Fruit fly (Drosophila melanogaster): Measurements from ENCODE around the gene CG14949.

CG14949 gene

dm6 chr3L:2645068-2645467, 1.8 kb upstream of the CG14949 start, which contains the start of gene CG1143:
Gene CG1143, plus strand, starts transcription at chr3L:2645368.
- no peak for TF ChIP-seq CG7045 (GFP tag; optimal IDR thresholded peaks at IDR 0.05)
- no peak for TF ChIP-seq toe (GFP tag; optimal IDR thresholded peaks at IDR 0.05)
- no peak for TF ChIP-seq CG1620 (GFP tag; optimal IDR thresholded peaks at IDR 0.05)
- TF ChIP-seq CG12768 (GFP tag; optimal IDR thresholded peaks at IDR 0.05) = no peak
- TF ChIP-seq Hr96 (GFP tag; optimal IDR thresholded peaks at IDR 0.05) = no peak
- TF ChIP-seq Clk (GFP tag; optimal IDR thresholded peaks at IDR 0.05) = no peak
- TF ChIP-seq ovo (GFP tag; optimal IDR thresholded peaks at IDR 0.05) = no peak
- TF ChIP-seq tj (GFP tag; optimal IDR thresholded peaks at IDR 0.05) = no peak
- TF ChIP-seq bab1 (GFP tag; optimal IDR thresholded peaks at IDR 0.05) = no peak
- TF ChIP-seq kay (GFP tag; ENCODE audit: borderline replicate concordance) = no peak
- no peak for TF ChIP-seq pad (GFP tag; optimal IDR thresholded peaks at IDR 0.05)
- no peak for TF ChIP-seq CG7101 (tag; optimal IDR thresholded peaks at IDR 0.05)
- TF ChIP-seq CG14711 (tag; optimal IDR thresholded peaks at IDR 0.05) = no peak
- TF ChIP-seq Crg-1 (GFP tag; optimal IDR thresholded peaks at IDR 0.05) = no peak
- TF ChIP-seq CG11617 (GFP tag; optimal IDR thresholded peaks at IDR 0.05) = no peak
- no peak for TF ChIP-seq Mnt (GFP tag; optimal IDR thresholded peaks at IDR 0.05)
- no peak for TF ChIP-seq CG5204 (GFP tag; optimal IDR thresholded peaks at IDR 0.05)

DNA sequence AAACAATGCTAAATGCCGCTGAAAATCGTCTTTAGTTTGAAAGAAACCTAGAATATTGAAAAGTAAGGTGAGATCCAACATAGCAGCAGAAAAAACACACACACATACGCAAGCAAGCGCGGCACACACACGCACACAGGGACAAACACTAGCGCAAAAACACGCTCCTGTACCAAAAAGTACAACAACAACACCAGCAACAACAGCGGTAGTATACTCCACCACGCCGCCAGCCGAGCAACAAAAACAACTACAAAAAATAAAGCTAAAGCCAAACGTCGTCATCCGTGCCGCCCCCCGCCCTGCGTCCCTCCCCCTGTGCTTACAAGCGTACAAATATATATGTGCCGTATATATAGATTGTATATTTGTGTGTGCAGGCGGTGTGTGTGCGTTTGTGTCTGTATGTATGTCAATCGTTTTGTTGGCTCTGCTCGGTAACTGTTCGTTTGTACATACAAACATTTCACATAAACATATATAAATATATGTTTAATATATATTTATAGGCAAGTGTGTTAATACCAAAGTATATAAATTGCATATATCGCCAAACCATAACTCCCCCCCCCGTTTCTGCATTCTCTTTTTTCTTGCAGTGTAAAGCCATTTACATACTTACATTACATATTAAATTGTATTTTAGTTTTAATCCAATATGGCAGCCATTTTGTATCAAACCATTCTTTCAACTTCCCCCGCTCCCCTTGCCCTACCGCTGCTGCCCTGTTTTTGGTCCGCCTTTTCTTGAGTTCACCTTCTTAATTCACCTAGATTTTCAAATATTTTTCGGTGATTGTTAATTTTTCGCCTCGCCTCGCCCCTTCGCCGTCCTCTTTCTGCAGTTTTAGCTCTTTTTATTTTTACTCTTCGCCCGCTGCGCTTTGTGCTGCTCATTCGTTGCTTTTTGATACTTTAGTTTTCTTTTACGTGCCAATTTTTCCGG, 6.9 kb downstream of the CG14949 start:
- TF ChIP-seq cnc (optimal IDR thresholded peaks at IDR 0.05) = no peak
- peak; percentile 6 for TF ChIP-seq CG12768 (GFP tag; optimal IDR thresholded peaks at IDR 0.05)
- TF ChIP-seq tj (GFP tag; optimal IDR thresholded peaks at IDR 0.05) = peak; percentile 63
- no peak for TF ChIP-seq Crg-1 (GFP tag; optimal IDR thresholded peaks at IDR 0.05)
- peak; percentile 46 for TF ChIP-seq CG14711 (tag; optimal IDR thresholded peaks at IDR 0.05)
- no peak for TF ChIP-seq CG5204 (GFP tag; optimal IDR thresholded peaks at IDR 0.05)
- TF ChIP-seq Hr96 (GFP tag; optimal IDR thresholded peaks at IDR 0.05) = no peak
- peak; percentile 40 for TF ChIP-seq bab1 (GFP tag; optimal IDR thresholded peaks at IDR 0.05)
- no peak for TF ChIP-seq CG1620 (GFP tag; optimal IDR thresholded peaks at IDR 0.05)
- no peak for TF ChIP-seq toe (GFP tag; optimal IDR thresholded peaks at IDR 0.05)
- no peak for TF ChIP-seq CG33017 (tag; optimal IDR thresholded peaks at IDR 0.05)

DNA sequence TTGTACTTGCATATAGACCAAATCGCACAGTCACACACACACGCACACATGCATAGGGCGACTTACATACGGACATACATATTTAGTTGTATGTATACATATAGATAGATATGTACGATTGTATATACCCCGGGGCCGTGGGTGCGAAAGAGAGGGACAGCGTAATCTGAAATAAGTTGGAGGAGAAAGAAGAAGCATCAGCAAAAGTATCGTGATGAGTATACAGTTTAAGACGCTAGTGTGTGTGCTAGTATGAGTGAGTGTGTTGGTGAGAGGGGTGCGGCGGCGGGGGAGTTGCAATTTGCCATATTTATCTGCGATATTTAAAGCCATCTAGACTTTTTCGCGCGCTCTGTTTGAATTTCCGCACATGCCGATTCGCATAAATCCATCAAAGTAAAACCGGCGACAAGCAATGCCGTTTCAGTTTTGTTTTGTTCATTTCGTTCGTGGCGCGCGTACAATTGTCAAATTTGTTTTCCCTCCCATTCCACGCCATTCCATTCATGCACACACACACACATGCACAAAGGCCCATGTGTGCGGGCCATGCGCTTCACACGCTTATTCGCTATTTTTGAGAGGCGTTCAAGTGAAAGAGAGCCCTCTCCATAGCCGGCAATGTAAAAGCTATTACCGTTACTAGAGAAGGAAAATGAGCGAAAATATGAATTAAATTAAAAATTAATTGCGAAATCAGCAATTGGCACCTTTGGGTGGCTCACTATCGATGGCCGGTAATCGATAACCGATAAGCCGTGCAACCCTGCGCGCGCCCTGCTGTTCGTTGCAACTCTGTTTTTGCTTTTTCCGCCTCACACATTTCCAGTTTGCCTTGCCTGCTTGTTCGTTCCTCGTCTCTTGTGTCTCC, 8.1 kb downstream of the CG14949 start:
- TF ChIP-seq CG33017 (tag; optimal IDR thresholded peaks at IDR 0.05) (peak; percentile 56), Hr96 (GFP tag; optimal IDR thresholded peaks at IDR 0.05) (peak; percentile 82), Crg-1 (GFP tag; optimal IDR thresholded peaks at IDR 0.05) (peak; percentile 88), CG1620 (GFP tag; optimal IDR thresholded peaks at IDR 0.05) (peak; percentile 77), pad (GFP tag; optimal IDR thresholded peaks at IDR 0.05) (peak; percentile 80), CG7045 (GFP tag; optimal IDR thresholded peaks at IDR 0.05) (peak; percentile 78), CG14711 (tag; optimal IDR thresholded peaks at IDR 0.05) (peak; percentile 91), CG12768 (GFP tag; optimal IDR thresholded peaks at IDR 0.05) (peak; percentile 78), Mnt (GFP tag; optimal IDR thresholded peaks at IDR 0.05) (peak; percentile 93), CG7101 (tag; optimal IDR thresholded peaks at IDR 0.05) (peak; percentile 86), bab1 (GFP tag; optimal IDR thresholded peaks at IDR 0.05) (peak; percentile 86), toe (GFP tag; optimal IDR thresholded peaks at IDR 0.05) (peak; percentile 67), CG11617 (GFP tag; optimal IDR thresholded peaks at IDR 0.05) (peak; percentile 93), ovo (GFP tag; optimal IDR thresholded peaks at IDR 0.05) (peak; percentile 73), tj (GFP tag; optimal IDR thresholded peaks at IDR 0.05) (peak; percentile 96), cnc (optimal IDR thresholded peaks at IDR 0.05) (peak in 1 of 2 experiments; percentile 13), kay (GFP tag; ENCODE audit: borderline replicate concordance) (peak; percentile 49), cic (GFP tag; optimal IDR thresholded peaks at IDR 0.05) (peak; percentile 97), Clk (GFP tag; optimal IDR thresholded peaks at IDR 0.05) (peak; percentile 52), CG5204 (GFP tag; optimal IDR thresholded peaks at IDR 0.05) (peak; percentile 74)

DNA sequence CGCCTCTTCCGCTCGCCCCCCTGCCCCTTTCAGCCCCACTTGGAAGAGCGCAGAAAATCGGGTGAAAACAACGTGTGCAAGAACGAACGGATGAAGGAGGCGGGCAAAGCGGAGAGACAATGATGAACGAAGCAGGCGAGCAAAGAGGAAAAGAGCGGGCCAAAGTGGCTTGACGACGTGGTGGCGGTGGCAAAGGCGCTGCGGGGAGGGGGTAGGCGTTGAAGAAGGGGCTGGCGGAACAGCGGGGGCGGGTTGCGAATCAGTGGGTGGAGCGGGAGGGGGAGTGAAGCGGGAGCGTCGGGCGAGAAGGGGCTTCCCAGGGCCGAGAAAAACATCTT, 10.5 kb downstream of the CG14949 start:
- peak; percentile 24 for TF ChIP-seq tj (GFP tag; optimal IDR thresholded peaks at IDR 0.05)
- TF ChIP-seq CG11617 (GFP tag; optimal IDR thresholded peaks at IDR 0.05) = no peak
- TF ChIP-seq Mnt (GFP tag; optimal IDR thresholded peaks at IDR 0.05) = peak; percentile 8
- peak; percentile 74 for TF ChIP-seq cic (GFP tag; optimal IDR thresholded peaks at IDR 0.05)

DNA sequence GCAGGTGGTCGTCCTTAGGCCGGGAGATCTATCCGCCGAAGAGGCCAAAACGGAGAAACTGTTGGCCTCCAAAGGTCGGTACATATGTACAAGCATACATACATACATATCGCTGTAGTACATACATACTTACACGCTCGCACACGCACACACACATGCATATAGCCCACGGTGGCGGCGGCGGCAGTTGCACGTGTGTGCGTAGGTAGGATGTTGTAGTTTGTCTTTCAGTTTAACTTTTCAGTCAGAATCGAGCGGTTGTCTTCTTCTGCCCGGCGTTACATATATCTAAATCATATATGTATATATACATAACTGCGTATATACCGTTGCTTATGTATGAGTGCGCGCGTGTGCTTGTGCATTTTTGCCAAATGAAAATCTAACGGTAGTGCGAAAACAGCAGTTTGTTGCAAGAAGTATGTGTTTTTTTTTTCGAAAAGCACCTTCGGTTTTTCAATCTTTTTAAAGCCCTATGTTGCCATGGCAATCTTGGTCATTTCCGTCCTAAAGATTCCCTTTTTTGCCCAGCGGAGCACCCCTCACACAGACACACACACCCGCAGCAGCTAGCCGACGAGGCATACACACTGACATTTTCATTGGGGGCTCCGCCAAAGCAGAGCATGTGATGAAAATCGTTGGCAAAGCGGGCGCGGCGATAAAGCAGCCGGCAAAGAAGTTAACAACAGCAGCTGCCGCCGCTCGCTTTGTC, 11.0 kb downstream of the CG14949 start:
- TF ChIP-seq CG7045 (GFP tag; optimal IDR thresholded peaks at IDR 0.05) (no peak), bab1 (GFP tag; optimal IDR thresholded peaks at IDR 0.05) (no peak), kay (GFP tag; ENCODE audit: borderline replicate concordance) (no peak), cnc (optimal IDR thresholded peaks at IDR 0.05) (no peak), toe (GFP tag; optimal IDR thresholded peaks at IDR 0.05) (no peak), pad (GFP tag; optimal IDR thresholded peaks at IDR 0.05) (no peak), CG11617 (GFP tag; optimal IDR thresholded peaks at IDR 0.05) (no peak), Crg-1 (GFP tag; optimal IDR thresholded peaks at IDR 0.05) (no peak), Mnt (GFP tag; optimal IDR thresholded peaks at IDR 0.05) (no peak), Clk (GFP tag; optimal IDR thresholded peaks at IDR 0.05) (no peak), CG7101 (tag; optimal IDR thresholded peaks at IDR 0.05) (no peak), cic (GFP tag; optimal IDR thresholded peaks at IDR 0.05) (no peak), CG12768 (GFP tag; optimal IDR thresholded peaks at IDR 0.05) (no peak), CG33017 (tag; optimal IDR thresholded peaks at IDR 0.05) (no peak), ovo (GFP tag; optimal IDR thresholded peaks at IDR 0.05) (no peak), CG14711 (tag; optimal IDR thresholded peaks at IDR 0.05) (no peak)

Data from whole organism, adult.